Worm (Caenorhabditis elegans) whole organism, early embryonic: ENCODE results near the gene C05D11.8.

Experiments
- B0310.2 ChIP-seq: sonication (generic microtip); optimal IDR thresholded peaks from 2 replicates; lab custom pipeline; 2016; ENCODE audit warnings: mild to moderate bottlenecking, missing genetic modification characterization, missing compliant biosample characterization
- F13C5.2 ChIP-seq: sonication (generic microtip); optimal IDR thresholded peaks from 2 replicates; lab custom pipeline; 2017; ENCODE audit warnings: mild to moderate bottlenecking, missing genetic modification characterization, inconsistent platforms, missing compliant biosample characterization
- aly-1 ChIP-seq: sonication (generic microtip); optimal IDR thresholded peaks from 2 replicates; lab custom pipeline; 2016; ENCODE audit warnings: missing genetic modification characterization, missing compliant biosample characterization
- ama-1 ChIP-seq: fragments of 150-350 bp; optimal IDR thresholded peaks from 2 replicates; lab custom pipeline; 2014
- ceh-13 ChIP-seq: fragments of 200-800 bp; sonication (Bioruptor generic); optimal IDR thresholded peaks from 2 replicates; lab custom pipeline; 2018; ENCODE audit warnings: mild to moderate bottlenecking, missing genetic modification characterization, missing compliant biosample characterization
- ceh-36 ChIP-seq: sonication (generic microtip); optimal IDR thresholded peaks from 2 replicates; lab custom pipeline; 2016; ENCODE audit warnings: missing genetic modification characterization, inconsistent platforms, missing compliant biosample characterization
- ets-7 ChIP-seq: sonication (generic microtip); optimal IDR thresholded peaks from 2 replicates; lab custom pipeline; 2016; ENCODE audit warnings: missing genotype, missing genetic modification characterization, missing compliant biosample characterization
- flt-1 ChIP-seq: fragments of 200-800 bp; sonication (Bioruptor generic); IDR thresholded peaks from 2 replicates; pipeline ENCODE4 v1.3.6; 2022; ENCODE audit warnings: missing genetic modification characterization, missing compliant biosample characterization
- hmbx-1 ChIP-seq: sonication (generic microtip); optimal IDR thresholded peaks from 2 replicates; lab custom pipeline; 2016; ENCODE audit warnings: mild to moderate bottlenecking, missing genetic modification characterization, missing compliant biosample characterization
- hmg-4 ChIP-seq: fragments of 200-800 bp; sonication (Bioruptor generic); optimal IDR thresholded peaks from 2 replicates; lab custom pipeline; 2018; ENCODE audit warnings: mild to moderate bottlenecking, missing genetic modification characterization, missing compliant biosample characterization
- hnd-1 ChIP-seq: sonication (generic microtip); optimal IDR thresholded peaks from 2 replicates; lab custom pipeline; 2016; ENCODE audit warnings: missing genetic modification characterization, missing compliant biosample characterization
- pes-1 ChIP-seq: fragments of 200-800 bp; sonication (Bioruptor generic); IDR thresholded peaks from 2 replicates; pipeline ENCODE4 v1.3.6; 2022; ENCODE audit warnings: missing genetic modification reagents, missing genetic modification characterization, missing compliant biosample characterization
- scrt-1 ChIP-seq: fragments of 200-800 bp; sonication (Bioruptor generic); IDR thresholded peaks from 2 replicates; pipeline ENCODE4 v1.3.6; 2022; ENCODE audit warnings: missing genetic modification characterization, missing compliant biosample characterization
- sea-1 ChIP-seq: fragments of 200-800 bp; sonication (Bioruptor generic); conservative IDR thresholded peaks from 2 replicates; pipeline ENCODE4 v1.3.6; 2022; ENCODE audit warnings: missing genetic modification characterization, missing compliant biosample characterization
- tbx-11 ChIP-seq: fragments of 200-800 bp; sonication (Bioruptor generic); IDR thresholded peaks from 2 replicates; pipeline ENCODE4 v1.3.6; 2022; ENCODE audit warnings: missing genetic modification characterization, missing compliant biosample characterization
- tbx-37 ChIP-seq: fragments of 200-800 bp; sonication (Bioruptor generic); conservative IDR thresholded peaks from 2 replicates; pipeline ENCODE4 v1.3.6; 2022; ENCODE audit warnings: missing genetic modification reagents, missing genetic modification characterization, missing compliant biosample characterization
- tra-4 ChIP-seq: sonication (generic microtip); optimal IDR thresholded peaks from 2 replicates; lab custom pipeline; 2017; ENCODE audit warnings: missing genetic modification characterization, missing compliant biosample characterization

Gene C05D11.8

DNA sequence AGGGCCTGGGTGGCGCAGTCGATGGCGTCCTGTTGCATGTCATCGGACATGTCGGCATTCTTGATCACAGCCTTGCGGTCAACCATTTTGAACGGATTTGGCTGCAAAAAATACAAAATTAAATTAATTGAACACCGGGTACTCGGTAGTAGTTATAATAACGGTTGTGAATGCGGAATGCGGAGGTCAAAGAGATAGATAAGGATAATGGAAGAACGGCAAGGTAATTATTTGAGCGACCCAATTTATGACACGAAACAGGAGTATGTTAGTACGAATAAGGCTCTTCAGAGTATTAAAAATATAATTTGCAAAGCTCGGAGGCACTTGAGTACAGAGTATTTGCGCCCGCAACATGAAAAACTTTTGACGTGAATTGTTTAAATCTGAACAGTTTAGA, 36.6 kb upstream of the C05D11.8 start, which contains the start of gene dlc-1:
dlc-1 (minus strand) TSS at position 101 of the 400 bp plus-strand sequence.
- TF ChIP-seq tra-4 (tag; lab: Kevin White, UChicago) (no peak), B0310.2 (tag; lab: Kevin White, UChicago) (no peak), F13C5.2 (tag; lab: Kevin White, UChicago) (no peak), pes-1 (GFP tag; lab: Robert Waterston, UW) (no peak), aly-1 (tag; lab: Kevin White, UChicago) (no peak), tbx-11 (GFP tag; lab: Robert Waterston, UW) (no peak), ets-7 (tag; lab: Kevin White, UChicago) (no peak), ama-1 (lab: Kevin White, UChicago) (no peak), hmg-4 (GFP tag; lab: Kevin White, UChicago) (no peak), flt-1 (GFP tag; lab: Robert Waterston, UW) (no peak), tbx-37 (GFP tag; lab: Robert Waterston, UW) (no peak), sea-1 (GFP tag; lab: Robert Waterston, UW) (no peak), hmbx-1 (tag; lab: Kevin White, UChicago) (no peak), hnd-1 (tag; lab: Kevin White, UChicago) (no peak), scrt-1 (no peak), ceh-36 (tag; lab: Kevin White, UChicago) (no peak)

DNA sequence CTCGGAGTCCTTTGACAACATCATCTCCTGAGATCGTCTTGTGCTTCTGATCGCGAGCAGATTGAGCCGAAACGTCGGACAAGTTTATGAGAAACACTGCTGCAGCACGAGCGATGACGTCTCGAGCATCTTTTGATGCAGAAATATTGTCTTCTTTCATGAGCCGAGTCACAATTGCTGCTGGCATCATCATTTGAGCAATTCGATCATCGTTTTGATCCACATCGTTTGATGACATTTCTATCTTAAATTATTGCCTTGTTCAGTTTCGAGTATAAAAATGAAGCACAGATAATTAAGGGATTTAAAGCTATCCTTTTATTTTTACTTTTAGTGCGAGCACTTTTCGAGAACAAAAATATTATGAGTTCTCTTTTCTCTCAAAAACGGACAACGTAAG, 35.5 kb upstream of the C05D11.8 start, which contains the start of gene T26A5.8:
T26A5.8 (minus strand) TSS at position 247 of the 400 bp plus-strand sequence.
- no peak for TF ChIP-seq B0310.2 (tag; lab: Kevin White, UChicago)
- TF ChIP-seq tbx-11 (GFP tag; lab: Robert Waterston, UW) = no peak
- no peak for TF ChIP-seq ceh-13 (GFP tag; lab: Kevin White, UChicago)
- TF ChIP-seq hmg-4 (GFP tag; lab: Kevin White, UChicago) = no peak
- no peak for TF ChIP-seq ama-1 (lab: Kevin White, UChicago)
- TF ChIP-seq ceh-36 (tag; lab: Kevin White, UChicago) = no peak
- no peak for TF ChIP-seq sea-1 (GFP tag; lab: Robert Waterston, UW)

DNA sequence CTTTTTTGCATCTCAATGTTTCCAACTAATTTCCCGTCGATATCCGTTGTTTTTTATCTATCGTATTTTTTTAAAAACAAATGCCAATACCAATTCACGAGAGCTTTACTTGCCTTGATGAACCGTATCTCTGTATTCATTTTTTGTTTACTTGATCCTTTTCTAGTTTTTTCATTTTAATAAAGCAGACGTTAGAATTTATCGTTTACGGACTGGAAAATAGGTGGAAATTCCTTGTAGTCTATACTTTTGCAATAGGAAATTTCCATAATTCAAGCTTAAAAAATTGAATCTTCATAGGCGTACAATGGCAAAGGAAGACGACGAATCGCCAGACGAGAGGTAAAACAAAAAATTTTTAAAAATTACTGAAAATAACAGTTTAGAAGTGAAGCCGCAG, 32.7 kb upstream of the C05D11.8 start, which contains the start of gene algn-1:
algn-1 (plus strand) TSS at position 301 of the 400 bp plus-strand sequence.
- TF ChIP-seq hnd-1 (tag; lab: Kevin White, UChicago) (no peak), sea-1 (GFP tag; lab: Robert Waterston, UW) (no peak), scrt-1 (no peak), ama-1 (lab: Kevin White, UChicago) (no peak)

DNA sequence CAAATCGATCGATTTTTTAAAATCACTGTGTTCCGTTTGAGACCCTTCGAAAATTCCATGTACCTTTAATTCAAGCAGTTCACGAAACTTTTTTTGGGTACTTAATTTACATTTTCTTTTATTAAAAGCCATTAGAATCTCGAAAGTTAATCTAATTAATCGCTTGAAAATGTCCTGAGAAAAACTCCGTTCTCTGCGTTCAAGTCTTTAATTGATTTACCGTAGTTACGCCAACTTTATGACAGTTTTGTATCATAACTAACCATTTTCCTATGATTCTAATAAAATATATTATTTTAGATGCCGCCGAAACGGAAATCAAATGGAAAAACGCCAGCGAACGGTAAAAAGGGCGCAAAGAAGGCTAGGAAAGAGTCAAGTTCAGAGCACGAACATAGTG, 27.1 kb upstream of the C05D11.8 start, which contains the start of gene jhdm-1:
jhdm-1 (plus strand) TSS at position 301 of the 400 bp plus-strand sequence.
- TF ChIP-seq F13C5.2 (tag; lab: Kevin White, UChicago) (no peak), aly-1 (tag; lab: Kevin White, UChicago) (no peak), ceh-36 (tag; lab: Kevin White, UChicago) (no peak), sea-1 (GFP tag; lab: Robert Waterston, UW) (no peak), ceh-13 (GFP tag; lab: Kevin White, UChicago) (no peak)

DNA sequence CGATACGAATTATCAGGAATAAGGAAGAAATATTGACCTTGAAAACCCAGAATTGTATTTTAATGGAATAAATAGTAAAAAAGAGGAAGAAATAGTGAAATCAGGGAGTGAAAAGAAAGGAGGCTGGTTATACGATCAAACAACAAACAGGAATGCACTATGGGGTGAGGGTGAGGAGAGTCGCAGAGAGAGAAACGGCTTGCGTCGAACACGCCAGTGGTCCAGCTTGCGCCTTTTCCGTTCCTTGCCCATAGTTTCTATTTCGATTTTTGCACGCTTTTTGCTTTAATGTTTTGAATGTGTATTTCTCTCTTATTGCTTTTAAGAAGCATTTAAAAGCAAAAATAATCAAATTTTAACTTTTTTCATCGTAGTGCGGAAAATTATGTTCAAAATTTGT, 26.6 kb upstream of the C05D11.8 start:
- no peak for TF ChIP-seq ceh-13 (GFP tag; lab: Kevin White, UChicago)
- TF ChIP-seq B0310.2 (tag; lab: Kevin White, UChicago) = peak; percentile 39
- peak; percentile 28 for TF ChIP-seq hnd-1 (tag; lab: Kevin White, UChicago)
- TF ChIP-seq hmg-4 (GFP tag; lab: Kevin White, UChicago) = peak; percentile 62
- peak; percentile 64; the same call in 1 of the 2 replicates for TF ChIP-seq sea-1 (GFP tag; lab: Robert Waterston, UW)
- TF ChIP-seq aly-1 (tag; lab: Kevin White, UChicago) = no peak
- TF ChIP-seq ets-7 (tag; lab: Kevin White, UChicago) = peak; percentile 65
- peak; percentile 83 for TF ChIP-seq F13C5.2 (tag; lab: Kevin White, UChicago)
- TF ChIP-seq tra-4 (tag; lab: Kevin White, UChicago) = no peak
- 0 out of 2 replicates have a peak, but pooled peaks have one; percentile 46 for TF ChIP-seq tbx-37 (GFP tag; lab: Robert Waterston, UW)
- peak; percentile 70 for TF ChIP-seq pes-1 (GFP tag; lab: Robert Waterston, UW)
- TF ChIP-seq ceh-36 (tag; lab: Kevin White, UChicago) = peak; percentile 37
- peak; percentile 38; the same call in 1 of the 2 replicates for TF ChIP-seq tbx-11 (GFP tag; lab: Robert Waterston, UW)
- TF ChIP-seq flt-1 (GFP tag; lab: Robert Waterston, UW) = 0 out of 2 replicates have a peak, but pooled peaks have one; percentile 42
- TF ChIP-seq scrt-1 = no peak
- no peak for TF ChIP-seq hmbx-1 (tag; lab: Kevin White, UChicago)
- TF ChIP-seq ama-1 (lab: Kevin White, UChicago) = no peak

DNA sequence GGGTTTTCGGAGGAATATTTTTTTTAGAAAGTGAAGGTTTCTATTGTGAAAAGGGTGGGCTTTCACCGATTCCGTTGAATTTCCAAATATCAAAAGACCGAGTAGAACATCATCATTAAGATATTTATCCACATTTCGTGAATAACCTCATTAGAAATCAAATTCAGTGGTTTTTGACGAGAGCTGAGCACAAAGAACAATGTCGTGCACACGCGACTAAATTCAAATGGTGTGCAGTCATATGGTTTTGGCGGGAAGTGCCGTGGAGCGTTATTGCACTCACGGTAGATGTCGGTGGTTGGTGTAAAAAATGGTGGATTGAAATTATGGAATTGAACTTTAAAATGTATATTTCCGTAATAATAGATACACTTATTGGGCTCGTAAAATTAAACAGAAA, 25.6 kb upstream of the C05D11.8 start:
- no peak for TF ChIP-seq pes-1 (GFP tag; lab: Robert Waterston, UW)
- no peak for TF ChIP-seq scrt-1
- no peak for TF ChIP-seq hmg-4 (GFP tag; lab: Kevin White, UChicago)
- no peak for TF ChIP-seq ama-1 (lab: Kevin White, UChicago)
- TF ChIP-seq B0310.2 (tag; lab: Kevin White, UChicago) = no peak
- no peak for TF ChIP-seq ets-7 (tag; lab: Kevin White, UChicago)
- no peak for TF ChIP-seq flt-1 (GFP tag; lab: Robert Waterston, UW)
- TF ChIP-seq tra-4 (tag; lab: Kevin White, UChicago) = no peak
- no peak for TF ChIP-seq tbx-37 (GFP tag; lab: Robert Waterston, UW)

DNA sequence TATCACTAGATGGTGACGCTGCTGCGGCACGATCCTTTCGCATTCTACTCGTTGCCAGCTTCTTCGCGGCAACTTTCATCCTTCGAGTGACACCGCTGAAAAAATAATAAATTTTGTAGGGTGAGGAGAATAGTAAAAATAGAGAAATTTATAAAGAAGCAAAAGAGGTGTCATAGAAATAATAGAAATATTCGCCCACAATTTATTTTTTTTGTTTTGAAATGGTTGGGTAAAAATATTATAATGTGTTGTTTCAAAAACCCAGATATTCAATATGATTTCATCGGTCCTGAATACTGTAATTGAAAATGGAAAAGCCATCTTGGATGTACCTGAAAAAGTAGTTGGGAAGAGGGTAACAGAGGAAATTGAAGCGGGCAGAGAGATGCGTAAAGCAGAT, 25.2 kb upstream of the C05D11.8 start, which contains the start of gene set-1:
set-1 (minus strand) TSS at position 101 of the 400 bp plus-strand sequence.
- no peak for TF ChIP-seq flt-1 (GFP tag; lab: Robert Waterston, UW)
- no peak for TF ChIP-seq tra-4 (tag; lab: Kevin White, UChicago)
- TF ChIP-seq pes-1 (GFP tag; lab: Robert Waterston, UW) = no peak
- no peak for TF ChIP-seq sea-1 (GFP tag; lab: Robert Waterston, UW)
- TF ChIP-seq ama-1 (lab: Kevin White, UChicago) = no peak
- no peak for TF ChIP-seq ceh-13 (GFP tag; lab: Kevin White, UChicago)
- TF ChIP-seq tbx-37 (GFP tag; lab: Robert Waterston, UW) = no peak
- no peak for TF ChIP-seq hmg-4 (GFP tag; lab: Kevin White, UChicago)
- no peak for TF ChIP-seq B0310.2 (tag; lab: Kevin White, UChicago)
- TF ChIP-seq tbx-11 (GFP tag; lab: Robert Waterston, UW) = no peak
- TF ChIP-seq ceh-36 (tag; lab: Kevin White, UChicago) = no peak
- no peak for TF ChIP-seq ets-7 (tag; lab: Kevin White, UChicago)
- no peak for TF ChIP-seq hnd-1 (tag; lab: Kevin White, UChicago)
- no peak for TF ChIP-seq aly-1 (tag; lab: Kevin White, UChicago)
- TF ChIP-seq F13C5.2 (tag; lab: Kevin White, UChicago) = no peak
